Worm (Caenorhabditis elegans) whole organism, L1 larva: Measurements from ENCODE around the gene eif-3.D.
A peak's percentile ranks its signal among the peaks of the same experiment; 100 is the strongest.

ENCODE experiments used
- C04F5.9 ChIP-seq: sonication (generic microtip); optimal IDR thresholded peaks from 2 replicates; lab custom pipeline; 2016; ENCODE audit warnings: missing genetic modification characterization, missing compliant biosample characterization
- C16A3.4 ChIP-seq: fragments of 150-350 bp; optimal IDR thresholded peaks from 2 replicates; lab custom pipeline; 2014; ENCODE audit warnings: missing biosample characterization, missing genetic modification characterization
- C34B4.2 ChIP-seq: sonication (generic microtip); optimal IDR thresholded peaks from 2 replicates; lab custom pipeline; 2017; ENCODE audit warnings: mild to moderate bottlenecking, missing genetic modification characterization, missing compliant biosample characterization
- ceh-63 ChIP-seq: fragments of 200-800 bp; sonication (Bioruptor generic); optimal IDR thresholded peaks from 2 replicates; lab custom pipeline; 2018; ENCODE audit warnings: mild to moderate bottlenecking, missing genetic modification characterization, missing compliant biosample characterization
- ceh-8 ChIP-seq: fragments of 200-800 bp; sonication (Bioruptor generic); optimal IDR thresholded peaks from 2 replicates; lab custom pipeline; 2018; ENCODE audit warnings: mild to moderate bottlenecking, missing genetic modification characterization, moderate library complexity, missing compliant biosample characterization
- ceh-82 ChIP-seq, 3 experiments: fragments of 150-350 bp in 1 of 3; sonication (generic microtip) in 2 of 3; optimal IDR thresholded peaks; 2 replicates each; lab custom pipeline; 2014 to 2017; ENCODE audit warnings: missing biosample characterization in 3 of 3, missing genetic modification characterization in 3 of 3
- dpl-1 ChIP-seq, 3 experiments: fragments of 150-350 bp in 2 of 3; sonication (generic microtip) in 1 of 3; optimal IDR thresholded peaks; 2 replicates each; lab custom pipeline; 2014 to 2017; ENCODE audit warnings: missing biosample characterization in 3 of 3, missing genetic modification characterization in 3 of 3, missing genetic modification reagents in 3 of 3
- dsc-1 ChIP-seq: sonication (generic microtip); optimal IDR thresholded peaks from 2 replicates; lab custom pipeline; 2016; ENCODE audit warnings: mild to moderate bottlenecking, missing genetic modification characterization, missing compliant biosample characterization
- efl-1 ChIP-seq, 4 experiments: fragments of 150-350 bp; optimal IDR thresholded peaks in 3 of 4; peaks in 1 of 4; 1 replicate in 1 of 4; 2 replicates in 3 of 4; lab custom pipeline; 2014; ENCODE audit warnings: missing biosample characterization in 2 of 4, missing genetic modification characterization in 2 of 4, missing genetic modification reagents in 2 of 4
- egl-13 ChIP-seq: sonication (generic microtip); optimal IDR thresholded peaks from 2 replicates; lab custom pipeline; 2016; ENCODE audit warnings: missing genotype, missing genetic modification reagents, missing genetic modification characterization, missing compliant biosample characterization
- elt-3 ChIP-seq, 6 experiments: fragments of 150-350 bp in 1 of 6; sonication (generic microtip); optimal IDR thresholded peaks; 2 replicates each; lab custom pipeline; 2017 to 2018; ENCODE audit warnings: missing biosample characterization in 6 of 6, missing genetic modification characterization in 6 of 6, inconsistent platforms in 1 of 6
- ets-5 ChIP-seq: fragments of 200-800 bp; sonication (Bioruptor generic); IDR thresholded peaks from 2 replicates; pipeline ENCODE4 v1.3.6; 2022; ENCODE audit warnings: missing genetic modification characterization, missing compliant biosample characterization
- fkh-4 ChIP-seq: sonication (generic microtip); optimal IDR thresholded peaks from 2 replicates; lab custom pipeline; 2016; ENCODE audit warnings: missing compliant biosample characterization, missing genetic modification characterization, borderline replicate concordance
- fkh-8 ChIP-seq: sonication (generic microtip); optimal IDR thresholded peaks from 2 replicates; lab custom pipeline; 2016; ENCODE audit warnings: mild to moderate bottlenecking, missing genetic modification characterization, missing compliant biosample characterization
- fos-1 ChIP-seq: fragments of 150-350 bp; optimal IDR thresholded peaks from 2 replicates; lab custom pipeline; 2014; ENCODE audit warnings: missing biosample characterization, missing genetic modification characterization
- irx-1 ChIP-seq: sonication (generic microtip); optimal IDR thresholded peaks from 2 replicates; lab custom pipeline; 2016; ENCODE audit warnings: missing genetic modification characterization, missing compliant biosample characterization
- isw-1 ChIP-seq: fragments of 200-800 bp; sonication (Bioruptor generic); IDR thresholded peaks from 2 replicates; pipeline ENCODE4 v1.3.6; 2022; ENCODE audit warnings: missing genetic modification characterization, missing compliant biosample characterization
- jun-1 ChIP-seq: fragments of 150-350 bp; optimal IDR thresholded peaks from 2 replicates; lab custom pipeline; 2014; ENCODE audit warnings: missing biosample characterization, missing genetic modification reagents, missing genetic modification characterization
- lin-14 ChIP-seq: fragments of 200-800 bp; sonication (Bioruptor generic); optimal IDR thresholded peaks from 2 replicates; lab custom pipeline; 2018; ENCODE audit warnings: mild to moderate bottlenecking, missing genetic modification characterization, moderate library complexity, missing compliant biosample characterization
- lin-35 ChIP-seq, 2 experiments: fragments of 150-350 bp; optimal IDR thresholded peaks; 2 replicates each; lab custom pipeline; 2014; ENCODE audit warnings: missing biosample characterization in 2 of 2, missing genetic modification characterization in 2 of 2, missing genetic modification reagents in 2 of 2
- lsy-2 ChIP-seq, 2 experiments: fragments of 150-350 bp; optimal IDR thresholded peaks; 2 replicates each; lab custom pipeline; 2014; ENCODE audit warnings: missing biosample characterization in 2 of 2, missing genetic modification characterization in 2 of 2
- mab-9 ChIP-seq: fragments of 200-800 bp; sonication (Bioruptor generic); IDR thresholded peaks from 2 replicates; pipeline ENCODE4 v1.3.6; 2022; ENCODE audit warnings: missing genetic modification reagents, missing genetic modification characterization, missing compliant biosample characterization
- mdl-1 ChIP-seq, 2 experiments: fragments of 150-350 bp; optimal IDR thresholded peaks; 2 replicates each; lab custom pipeline; 2014 to 2017; ENCODE audit warnings: missing biosample characterization in 2 of 2, missing genetic modification characterization in 2 of 2, inconsistent platforms in 1 of 2
- nhr-19 ChIP-seq: fragments of 200-800 bp; sonication (Bioruptor generic); conservative IDR thresholded peaks from 2 replicates; pipeline ENCODE4 v1.3.6; 2022; ENCODE audit warnings: missing genetic modification characterization, missing compliant biosample characterization
- nhr-20 ChIP-seq: sonication (generic microtip); optimal IDR thresholded peaks from 2 replicates; lab custom pipeline; 2016; ENCODE audit warnings: mild to moderate bottlenecking, missing genetic modification characterization, missing compliant biosample characterization
- nhr-28 ChIP-seq: fragments of 150-350 bp; optimal IDR thresholded peaks from 2 replicates; lab custom pipeline; 2014; ENCODE audit warnings: missing biosample characterization, missing genetic modification characterization
- nhr-71 ChIP-seq: sonication (generic microtip); optimal IDR thresholded peaks from 2 replicates; lab custom pipeline; 2016; ENCODE audit warnings: mild to moderate bottlenecking, missing genetic modification characterization, moderate library complexity, missing compliant biosample characterization
- nhr-76 ChIP-seq: sonication (generic microtip); optimal IDR thresholded peaks from 2 replicates; lab custom pipeline; 2017; ENCODE audit warnings: missing biosample characterization, missing genetic modification characterization
- nhr-77 ChIP-seq: fragments of 150-350 bp; optimal IDR thresholded peaks from 2 replicates; lab custom pipeline; 2014; ENCODE audit warnings: missing biosample characterization, missing genetic modification characterization
- nhr-85 ChIP-seq: sonication (generic microtip); peaks from one replicate; lab custom pipeline; 2016; ENCODE audit warnings: missing genetic modification characterization, inconsistent platforms, missing compliant biosample characterization
- nhr-90 ChIP-seq: sonication (generic microtip); optimal IDR thresholded peaks from 2 replicates; lab custom pipeline; 2016; ENCODE audit warnings: mild to moderate bottlenecking, missing genetic modification characterization, missing compliant biosample characterization; ENCODE audit not compliant: poor library complexity
- pax-3 ChIP-seq: fragments of 200-800 bp; sonication (Bioruptor generic); optimal IDR thresholded peaks from 2 replicates; lab custom pipeline; 2018; ENCODE audit warnings: mild to moderate bottlenecking, missing genetic modification characterization, moderate library complexity, missing compliant biosample characterization
- rnt-1 ChIP-seq: sonication (generic microtip); optimal IDR thresholded peaks from 2 replicates; lab custom pipeline; 2016; ENCODE audit warnings: mild to moderate bottlenecking, missing genetic modification characterization, moderate library complexity, missing compliant biosample characterization
- skn-1 ChIP-seq: fragments of 150-350 bp; optimal IDR thresholded peaks from 2 replicates; lab custom pipeline; 2014; ENCODE audit warnings: missing biosample characterization, missing genetic modification characterization
- snu-23 ChIP-seq: sonication (generic microtip); optimal IDR thresholded peaks from 2 replicates; lab custom pipeline; 2016; ENCODE audit warnings: missing genetic modification characterization, missing compliant biosample characterization
- sox-4 ChIP-seq: sonication (generic microtip); optimal IDR thresholded peaks from 2 replicates; lab custom pipeline; 2016; ENCODE audit warnings: missing genetic modification characterization, missing compliant biosample characterization
- sptf-1 ChIP-seq: fragments of 150-350 bp; optimal IDR thresholded peaks from 2 replicates; lab custom pipeline; 2014; ENCODE audit warnings: missing biosample characterization, missing genetic modification characterization
- swsn-7 ChIP-seq: sonication (generic microtip); optimal IDR thresholded peaks from 2 replicates; lab custom pipeline; 2016; ENCODE audit warnings: missing genetic modification characterization, missing compliant biosample characterization
- tlp-1 ChIP-seq: fragments of 150-350 bp; optimal IDR thresholded peaks from 2 replicates; lab custom pipeline; 2014; ENCODE audit warnings: missing biosample characterization, missing genetic modification characterization
- unc-130 ChIP-seq: fragments of 150-350 bp; optimal IDR thresholded peaks from 2 replicates; lab custom pipeline; 2017; ENCODE audit warnings: missing biosample characterization, missing genetic modification characterization, inconsistent platforms
- unc-86 ChIP-seq: sonication (generic microtip); optimal IDR thresholded peaks from 2 replicates; lab custom pipeline; 2016; ENCODE audit warnings: missing genetic modification characterization, missing compliant biosample characterization
- unc-98 ChIP-seq: fragments of 200-800 bp; sonication (Bioruptor generic); IDR thresholded peaks from 2 replicates; pipeline ENCODE4 v1.3.6; 2022; ENCODE audit warnings: missing genetic modification characterization, missing compliant biosample characterization
- zip-4 ChIP-seq: fragments of 200-800 bp; sonication (Bioruptor generic); optimal IDR thresholded peaks from 2 replicates; lab custom pipeline; 2018; ENCODE audit warnings: mild to moderate bottlenecking, missing genetic modification characterization, moderate library complexity, missing compliant biosample characterization
- ztf-4 ChIP-seq: fragments of 150-350 bp; optimal IDR thresholded peaks from 2 replicates; lab custom pipeline; 2014; ENCODE audit warnings: missing biosample characterization, missing genetic modification characterization

Gene eif-3.D

DNA sequence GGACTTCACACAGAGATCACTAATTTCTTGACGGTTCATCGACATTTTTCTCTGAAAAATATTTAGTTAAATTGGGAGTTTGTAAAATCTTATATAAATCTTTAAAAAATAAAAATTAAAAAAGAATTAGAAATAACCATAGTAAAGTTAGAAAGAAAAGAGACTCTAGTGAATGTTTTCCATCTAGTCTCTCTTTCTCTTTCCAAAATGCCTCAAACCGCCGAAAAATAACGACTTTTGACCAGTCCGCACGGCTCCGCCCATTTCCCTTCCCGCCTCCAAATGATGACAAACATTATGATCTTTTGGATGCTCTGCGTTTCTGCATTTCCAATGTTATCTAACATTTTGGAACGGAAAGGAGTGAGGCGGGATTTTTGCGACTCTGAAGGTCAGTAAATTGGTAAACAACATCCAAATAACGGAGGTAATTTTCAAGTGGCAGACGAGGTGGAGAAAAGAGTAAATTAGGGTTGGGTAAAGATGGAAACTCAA, 48.1 kb downstream of the eif-3.D start, which contains the start of gene glb-1 (continued):
- no peak for TF ChIP-seq jun-1 (tag; lab: Kevin White, UChicago)
- no peak for TF ChIP-seq unc-98 (GFP tag; lab: Robert Waterston, UW)
- TF ChIP-seq dpl-1 (GFP tag; optimal IDR thresholded peaks at IDR 0.05; lab: Kevin White, UChicago): peak in 2 of 3 experiments; percentile 8 to 25
- TF ChIP-seq unc-130 (tag; lab: Kevin White, UChicago): no peak
- no peak for TF ChIP-seq pax-3 (tag; lab: Kevin White, UChicago)
- no peak for TF ChIP-seq mab-9 (GFP tag; lab: Robert Waterston, UW)
- TF ChIP-seq dsc-1 (tag; lab: Kevin White, UChicago): no peak
- TF ChIP-seq nhr-19 (GFP tag; lab: Robert Waterston, UW): no peak
- TF ChIP-seq tlp-1 (tag; lab: Kevin White, UChicago): no peak
- peak in 1 of 6 experiments; percentile 3 for TF ChIP-seq elt-3 (tag; optimal IDR thresholded peaks at IDR 0.05; lab: Kevin White, UChicago)
- no peak for TF ChIP-seq C04F5.9 (tag; lab: Kevin White, UChicago)
- no peak for TF ChIP-seq rnt-1
- TF ChIP-seq fos-1 (tag; lab: Kevin White, UChicago): no peak
- TF ChIP-seq fkh-4: no peak
- TF ChIP-seq C16A3.4 (tag; lab: Kevin White, UChicago): no peak
- TF ChIP-seq C34B4.2 (tag; lab: Kevin White, UChicago): no peak
- no peak for TF ChIP-seq irx-1 (tag; lab: Kevin White, UChicago)
- TF ChIP-seq sox-4 (tag; lab: Kevin White, UChicago): no peak
- TF ChIP-seq efl-1 (optimal IDR thresholded peaks at IDR 0.05; lab: Kevin White, UChicago): peak in 1 of 2 experiments; percentile 2
- no peak for TF ChIP-seq efl-1 (GFP tag; optimal IDR thresholded peaks at IDR 0.05 in 1 of 2; lab: Kevin White, UChicago)
- TF ChIP-seq nhr-28 (tag; lab: Kevin White, UChicago): no peak
- no peak for TF ChIP-seq ceh-82 (tag; optimal IDR thresholded peaks at IDR 0.05; lab: Kevin White, UChicago)
- TF ChIP-seq ceh-8 (GFP tag; lab: Kevin White, UChicago): no peak
- TF ChIP-seq ceh-63: no peak
- TF ChIP-seq egl-13 (tag; lab: Kevin White, UChicago): no peak
- no peak for TF ChIP-seq unc-86

- TF ChIP-seq nhr-19 (GFP tag; lab: Robert Waterston, UW) (peak; percentile 29; the same call in 1 of the 2 replicates), mdl-1 (tag; optimal IDR thresholded peaks at IDR 0.05; lab: Kevin White, UChicago) (peak in 1 of 2 experiments; percentile 2), zip-4 (GFP tag; lab: Kevin White, UChicago) (no peak), lsy-2 (tag; optimal IDR thresholded peaks at IDR 0.05; lab: Kevin White, UChicago) (peak in 1 of 2 experiments; percentile 25), swsn-7 (peak; percentile 20), isw-1 (GFP tag; lab: Robert Waterston, UW) (no peak), lin-35 (GFP tag; optimal IDR thresholded peaks at IDR 0.05; lab: Kevin White, UChicago) (peak in 1 of 2 experiments; percentile 14), ets-5 (GFP tag; lab: Robert Waterston, UW) (no peak), fkh-8 (no peak), nhr-76 (tag; lab: Kevin White, UChicago) (no peak), nhr-85 (tag; lab: Kevin White, UChicago) (peak; percentile 73), ztf-4 (tag; lab: Kevin White, UChicago) (peak; percentile 77), nhr-77 (no peak), nhr-90 (tag; lab: Kevin White, UChicago) (no peak), nhr-20 (tag; lab: Kevin White, UChicago) (peak; percentile 65), sptf-1 (tag; lab: Kevin White, UChicago) (no peak), lin-14 (GFP tag; lab: Kevin White, UChicago) (peak; percentile 68), unc-98 (GFP tag; lab: Robert Waterston, UW) (no peak), nhr-28 (tag; lab: Kevin White, UChicago) (no peak), nhr-71 (peak; percentile 54), efl-1 (optimal IDR thresholded peaks at IDR 0.05; lab: Kevin White, UChicago) (peak in 1 of 2 experiments; percentile 24), efl-1 (GFP tag; optimal IDR thresholded peaks at IDR 0.05 in 1 of 2; lab: Kevin White, UChicago) (peak in 1 of 2 experiments; percentile 58), skn-1 (tag; lab: Kevin White, UChicago) (no peak), fkh-4 (no peak), snu-23 (GFP tag; lab: Kevin White, UChicago) (peak; percentile 55)
Measured at ce11 chrIII:8922061-8922460, 49.3 kb downstream of the eif-3.D start.
